Worm (Caenorhabditis elegans) whole organism, early embryonic: ENCODE results near the gene D1022.9.

Source experiments
- B0310.2 ChIP-seq: sonication (generic microtip); optimal IDR thresholded peaks from 2 replicates; lab custom pipeline; 2016; ENCODE audit warnings: mild to moderate bottlenecking, missing genetic modification characterization, missing compliant biosample characterization
- aly-1 ChIP-seq: sonication (generic microtip); optimal IDR thresholded peaks from 2 replicates; lab custom pipeline; 2016; ENCODE audit warnings: missing genetic modification characterization, missing compliant biosample characterization
- ama-1 ChIP-seq: fragments of 150-350 bp; optimal IDR thresholded peaks from 2 replicates; lab custom pipeline; 2014
- flt-1 ChIP-seq: fragments of 200-800 bp; sonication (Bioruptor generic); IDR thresholded peaks from 2 replicates; pipeline ENCODE4 v1.3.6; 2022; ENCODE audit warnings: missing genetic modification characterization, missing compliant biosample characterization
- hnd-1 ChIP-seq: sonication (generic microtip); optimal IDR thresholded peaks from 2 replicates; lab custom pipeline; 2016; ENCODE audit warnings: missing genetic modification characterization, missing compliant biosample characterization
- pes-1 ChIP-seq: fragments of 200-800 bp; sonication (Bioruptor generic); IDR thresholded peaks from 2 replicates; pipeline ENCODE4 v1.3.6; 2022; ENCODE audit warnings: missing genetic modification reagents, missing genetic modification characterization, missing compliant biosample characterization
- scrt-1 ChIP-seq: fragments of 200-800 bp; sonication (Bioruptor generic); IDR thresholded peaks from 2 replicates; pipeline ENCODE4 v1.3.6; 2022; ENCODE audit warnings: missing genetic modification characterization, missing compliant biosample characterization
- tra-4 ChIP-seq: sonication (generic microtip); optimal IDR thresholded peaks from 2 replicates; lab custom pipeline; 2017; ENCODE audit warnings: missing genetic modification characterization, missing compliant biosample characterization

DNA sequence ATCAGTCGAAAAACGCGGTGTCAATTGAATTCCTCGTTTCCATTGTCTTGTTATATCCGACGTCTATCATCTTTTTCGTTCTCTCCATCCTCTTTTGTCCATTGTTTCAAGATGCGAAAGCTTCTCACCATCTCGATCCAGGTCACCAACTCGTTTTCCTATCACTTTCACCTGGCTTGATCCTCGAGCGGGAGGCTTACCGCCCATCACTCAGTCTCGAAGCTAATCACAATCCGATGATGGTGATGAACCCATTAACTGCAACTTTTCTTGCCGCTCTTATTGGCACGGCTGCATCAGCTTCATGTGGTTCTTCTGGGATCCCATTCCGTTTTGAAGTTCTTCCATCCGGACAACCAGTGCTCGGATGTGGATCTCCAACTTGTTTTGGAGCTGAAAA lies 41.4 kb upstream of the D1022.9 start, which contains the start of gene wrt-1:
- no peak for TF ChIP-seq tra-4 (tag; lab: Kevin White, UChicago)
- TF ChIP-seq ama-1 (lab: Kevin White, UChicago), result no peak
- no peak for TF ChIP-seq B0310.2 (tag; lab: Kevin White, UChicago)
- TF ChIP-seq hnd-1 (tag; lab: Kevin White, UChicago), result no peak
- no peak for TF ChIP-seq flt-1 (GFP tag; lab: Robert Waterston, UW)
- TF ChIP-seq scrt-1 (GFP tag; lab: Robert Waterston, UW), result no peak
- TF ChIP-seq aly-1, result no peak
- TF ChIP-seq pes-1 (GFP tag; lab: Robert Waterston, UW), result no peak
